ENCODE assay signal across 1 worm cellular context in the genomic region with DNA sequence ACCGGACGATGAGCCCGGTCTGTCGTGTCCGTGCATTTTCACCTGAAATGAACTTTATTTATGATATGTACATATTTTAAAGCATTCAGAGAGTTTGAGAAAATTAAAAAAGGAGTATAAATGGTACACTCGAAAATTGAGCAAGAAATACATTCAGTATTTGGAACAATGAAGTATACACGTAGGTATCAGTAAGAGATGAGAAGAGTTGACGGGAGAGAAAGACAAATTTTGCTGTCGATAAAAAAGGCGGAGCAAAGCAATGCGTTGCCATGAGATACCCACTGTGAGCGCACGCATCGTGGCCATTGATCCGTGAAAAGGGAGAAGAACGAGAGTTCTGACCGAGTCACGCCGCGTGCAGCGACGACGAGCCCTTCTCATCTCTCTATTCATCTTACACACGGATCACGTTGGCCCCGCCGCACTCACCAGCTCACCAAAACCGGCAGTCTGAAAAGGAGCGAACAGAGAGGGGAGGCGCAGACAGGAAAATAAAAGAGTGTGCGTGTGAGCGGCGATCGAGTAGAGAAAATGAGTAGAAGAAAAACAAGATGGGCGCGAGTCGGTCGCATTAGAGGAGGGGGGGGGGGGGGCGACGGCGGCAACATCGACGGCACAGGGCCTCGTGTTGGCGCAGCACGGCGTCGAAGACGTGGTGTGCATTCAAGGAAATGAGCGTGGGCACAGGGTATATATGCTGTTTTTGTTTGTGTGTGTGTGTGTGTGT.
TF ChIP-seq lines count a peak whose summit lies in the region.

A gene (minus strand): TSS at position 51 of the 730 bp plus-strand sequence.

TF ChIP-seq in whole organism, L1 larva, 84 proteins besides CTCF, POLR2A, EP300 and RAD21 (continued from another document):
- TF ChIP-seq egl-27 (tag; optimal IDR thresholded peaks at IDR 0.05; lab: Kevin White, UChicago): no peak
- no peak for TF ChIP-seq ets-5 (GFP tag; IDR thresholded peaks at IDR 0.05; lab: Robert Waterston, UW)
- no peak for TF ChIP-seq mab-9 (GFP tag; IDR thresholded peaks at IDR 0.05; lab: Robert Waterston, UW)
- no peak for TF ChIP-seq efl-3 (GFP tag; optimal IDR thresholded peaks at IDR 0.05; lab: Kevin White, UChicago)
- peak in 1 of 3 experiments; percentile 63 for TF ChIP-seq ceh-82 (tag; optimal IDR thresholded peaks at IDR 0.05; lab: Kevin White, UChicago)
- no peak for TF ChIP-seq lin-35 (GFP tag; optimal IDR thresholded peaks at IDR 0.05; lab: Kevin White, UChicago)
- no peak for TF ChIP-seq dpl-1 (GFP tag; optimal IDR thresholded peaks at IDR 0.05; lab: Kevin White, UChicago)
- no peak for TF ChIP-seq nhr-76 (tag; optimal IDR thresholded peaks at IDR 0.05; lab: Kevin White, UChicago)
- TF ChIP-seq mep-1 (tag; optimal IDR thresholded peaks at IDR 0.05; lab: Kevin White, UChicago): no peak
- no peak for TF ChIP-seq tlp-1 (tag; optimal IDR thresholded peaks at IDR 0.05; lab: Kevin White, UChicago)
- TF ChIP-seq unc-130 (tag; optimal IDR thresholded peaks at IDR 0.05; lab: Kevin White, UChicago): no peak
- TF ChIP-seq lin-14 (GFP tag; optimal IDR thresholded peaks at IDR 0.05; lab: Kevin White, UChicago): peak; percentile 91
- no peak for TF ChIP-seq fos-1 (tag; optimal IDR thresholded peaks at IDR 0.05; lab: Kevin White, UChicago)
- TF ChIP-seq xbp-1 (tag; optimal IDR thresholded peaks at IDR 0.05; lab: Kevin White, UChicago): peak; percentile 0
- TF ChIP-seq snu-23 (GFP tag; optimal IDR thresholded peaks at IDR 0.05; lab: Kevin White, UChicago): peak; percentile 20
- no peak for TF ChIP-seq mef-2 (tag; optimal IDR thresholded peaks at IDR 0.05; lab: Kevin White, UChicago)
- no peak for TF ChIP-seq hlh-17 (GFP tag; optimal IDR thresholded peaks at IDR 0.05; lab: Kevin White, UChicago; ENCODE audit: borderline replicate concordance)
- no peak for TF ChIP-seq sptf-1 (tag; optimal IDR thresholded peaks at IDR 0.05; lab: Kevin White, UChicago)
- TF ChIP-seq grh-1 (GFP tag; IDR thresholded peaks at IDR 0.05; lab: Robert Waterston, UW): no peak
- TF ChIP-seq nhr-20 (tag; optimal IDR thresholded peaks at IDR 0.05; lab: Kevin White, UChicago): peak; percentile 21
- TF ChIP-seq ces-1 (GFP tag; optimal IDR thresholded peaks at IDR 0.05; lab: Kevin White, UChicago): no peak
- no peak for TF ChIP-seq ama-1 (optimal IDR thresholded peaks at IDR 0.05; lab: Kevin White, UChicago)
- TF ChIP-seq fkh-10 (GFP tag; optimal IDR thresholded peaks at IDR 0.05; lab: Kevin White, UChicago): peak; percentile 52
- no peak for TF ChIP-seq nhr-11 (tag; optimal IDR thresholded peaks at IDR 0.05; lab: Kevin White, UChicago)
- TF ChIP-seq snpc-4 (tag; optimal IDR thresholded peaks at IDR 0.05; lab: Kevin White, UChicago): peak; percentile 31
- no peak for TF ChIP-seq C34B4.2 (tag; optimal IDR thresholded peaks at IDR 0.05; lab: Kevin White, UChicago)
- no peak for TF ChIP-seq nhr-77 (tag; optimal IDR thresholded peaks at IDR 0.05; lab: Kevin White, UChicago)
- peak; percentile 67 for TF ChIP-seq pax-3 (tag; optimal IDR thresholded peaks at IDR 0.05; lab: Kevin White, UChicago)
- no peak for TF ChIP-seq C04F5.9 (tag; optimal IDR thresholded peaks at IDR 0.05; lab: Kevin White, UChicago)
- TF ChIP-seq efl-1 (optimal IDR thresholded peaks at IDR 0.05; lab: Kevin White, UChicago): peak in 1 of 2 experiments; percentile 30
- TF ChIP-seq efl-1 (GFP tag; optimal IDR thresholded peaks at IDR 0.05 in 1 of 2; lab: Kevin White, UChicago): no peak
- TF ChIP-seq vab-15 (tag; optimal IDR thresholded peaks at IDR 0.05; lab: Kevin White, UChicago): no peak
- TF ChIP-seq aly-2 (tag; optimal IDR thresholded peaks at IDR 0.05; lab: Kevin White, UChicago): no peak
- no peak for TF ChIP-seq sup-37 (GFP tag; optimal IDR thresholded peaks at IDR 0.05; lab: Kevin White, UChicago)
- TF ChIP-seq unc-86 (tag; optimal IDR thresholded peaks at IDR 0.05; lab: Kevin White, UChicago): peak; percentile 35
- no peak for TF ChIP-seq nhr-84 (tag; optimal IDR thresholded peaks at IDR 0.05; lab: Kevin White, UChicago)
- no peak for TF ChIP-seq nhr-12 (tag; optimal IDR thresholded peaks at IDR 0.05; lab: Kevin White, UChicago)
- no peak for TF ChIP-seq nhr-90 (tag; optimal IDR thresholded peaks at IDR 0.05; lab: Kevin White, UChicago; ENCODE audit: poor library complexity)
- no peak for TF ChIP-seq lir-3 (tag; optimal IDR thresholded peaks at IDR 0.05; lab: Kevin White, UChicago; ENCODE audit: poor library complexity)
- TF ChIP-seq ceh-88 (GFP tag; IDR thresholded peaks at IDR 0.05; lab: Robert Waterston, UW): no peak
- no peak for TF ChIP-seq pag-3 (tag; optimal IDR thresholded peaks at IDR 0.05; lab: Kevin White, UChicago; ENCODE audit: borderline replicate concordance, insufficient read depth)
- no peak for TF ChIP-seq hlh-4 (tag; optimal IDR thresholded peaks at IDR 0.05; lab: Kevin White, UChicago)
- TF ChIP-seq ztf-4 (tag; optimal IDR thresholded peaks at IDR 0.05; lab: Kevin White, UChicago): no peak
- TF ChIP-seq ztf-11 (tag; optimal IDR thresholded peaks at IDR 0.05; lab: Kevin White, UChicago): peak in 1 of 2 experiments; percentile 32
- TF ChIP-seq mdl-1 (tag; optimal IDR thresholded peaks at IDR 0.05; lab: Kevin White, UChicago): peak in 1 of 2 experiments; percentile 25
- TF ChIP-seq alr-1 (tag; optimal IDR thresholded peaks at IDR 0.05; lab: Kevin White, UChicago; ENCODE audit: borderline replicate concordance): no peak
- TF ChIP-seq dsc-1 (tag; optimal IDR thresholded peaks at IDR 0.05; lab: Kevin White, UChicago): peak; percentile 21
- TF ChIP-seq C16A3.4 (tag; optimal IDR thresholded peaks at IDR 0.05; lab: Kevin White, UChicago): no peak
- TF ChIP-seq nhr-19 (GFP tag; conservative IDR thresholded peaks at IDR 0.05; lab: Robert Waterston, UW): no peak
- TF ChIP-seq lsy-2 (tag; optimal IDR thresholded peaks at IDR 0.05; lab: Kevin White, UChicago): peak; percentile 4 to 25
- TF ChIP-seq blmp-1 (tag; optimal IDR thresholded peaks at IDR 0.05; lab: Kevin White, UChicago): no peak
- TF ChIP-seq egl-13 (tag; optimal IDR thresholded peaks at IDR 0.05; lab: Kevin White, UChicago): peak; percentile 57
- TF ChIP-seq nhr-237 (tag; optimal IDR thresholded peaks at IDR 0.05; lab: Kevin White, UChicago): no peak
- peak; percentile 72 for TF ChIP-seq nhr-47 (tag; optimal IDR thresholded peaks at IDR 0.05; lab: Kevin White, UChicago)
- no peak for TF ChIP-seq elt-3 (tag; optimal IDR thresholded peaks at IDR 0.05; lab: Kevin White, UChicago)
- TF ChIP-seq skn-1 (tag; optimal IDR thresholded peaks at IDR 0.05; lab: Kevin White, UChicago): no peak
- 0 out of 2 replicates have a peak, but pooled peaks have one; percentile 4 for TF ChIP-seq isw-1 (GFP tag; IDR thresholded peaks at IDR 0.05; lab: Robert Waterston, UW)
- peak; percentile 45 for TF ChIP-seq swsn-7 (tag; optimal IDR thresholded peaks at IDR 0.05; lab: Kevin White, UChicago)
- peak; percentile 31 for TF ChIP-seq jun-1 (tag; optimal IDR thresholded peaks at IDR 0.05; lab: Kevin White, UChicago)
